Fruit fly (Drosophila melanogaster) whole organism, embryonic: ENCODE results near the gene CG6479.

Source experiments
- CG11723 ChIP-seq: fragments of 200-800 bp; sonication (Bioruptor generic); optimal IDR thresholded peaks from 2 replicates; lab custom pipeline; 2017; ENCODE audit warnings: missing biosample characterization, mild to moderate bottlenecking, missing genetic modification characterization
- CG12155 ChIP-seq: fragments of 200-800 bp; sonication (Bioruptor generic); optimal IDR thresholded peaks from 3 replicates; lab custom pipeline; 2016; ENCODE audit warnings: missing biosample characterization, missing genetic modification characterization
- CG13424 ChIP-seq: fragments of 200-800 bp; sonication (Bioruptor generic); optimal IDR thresholded peaks from 2 replicates; lab custom pipeline; 2019; ENCODE audit warnings: missing biosample characterization, mild to moderate bottlenecking, missing genetic modification characterization, moderate library complexity
- CG14965 ChIP-seq: fragments of 200-800 bp; sonication (Bioruptor generic); optimal IDR thresholded peaks from 2 replicates; lab custom pipeline; 2016; ENCODE audit warnings: missing biosample characterization, missing genetic modification characterization, borderline replicate concordance
- CG16815 ChIP-seq: fragments of 200-800 bp; sonication (Bioruptor generic); optimal IDR thresholded peaks from 3 replicates; lab custom pipeline; 2017; ENCODE audit warnings: missing biosample characterization, mild to moderate bottlenecking, missing genetic modification characterization
- CG17186 ChIP-seq: fragments of 200-800 bp; sonication (Bioruptor generic); optimal IDR thresholded peaks from 3 replicates; lab custom pipeline; 2017; ENCODE audit warnings: missing biosample characterization, missing genetic modification reagents, missing genetic modification characterization
- CG18262 ChIP-seq: fragments of 200-800 bp; optimal IDR thresholded peaks from 3 replicates; lab custom pipeline; 2019; ENCODE audit warnings: missing biosample characterization, mild to moderate bottlenecking, missing genetic modification characterization, moderate library complexity
- CG6813 ChIP-seq: fragments of 200-800 bp; sonication (Bioruptor generic); optimal IDR thresholded peaks from 2 replicates; lab custom pipeline; 2017; ENCODE audit warnings: missing biosample characterization, missing genetic modification characterization, mild to moderate bottlenecking, moderate library complexity, missing genetic modification reagents
- CG7271 ChIP-seq: fragments of 200-800 bp; sonication (Bioruptor generic); optimal IDR thresholded peaks from 2 replicates; lab custom pipeline; 2018; ENCODE audit warnings: missing biosample characterization, mild to moderate bottlenecking, missing genetic modification characterization, moderate library complexity
- CG7786 ChIP-seq: fragments of 200-800 bp; sonication (Bioruptor generic); optimal IDR thresholded peaks from 2 replicates; lab custom pipeline; 2016; ENCODE audit warnings: missing biosample characterization, missing genetic modification characterization
- CG8765 ChIP-seq: fragments of 200-800 bp; sonication (Bioruptor generic); IDR thresholded peaks from 2 replicates; pipeline ENCODE4 v1.3.6; 2022; ENCODE audit warnings: missing biosample characterization, missing genetic modification characterization
- Deaf1 ChIP-seq: fragments of 200-800 bp; optimal IDR thresholded peaks from 3 replicates; lab custom pipeline; 2019; ENCODE audit warnings: missing biosample characterization, mild to moderate bottlenecking, missing genetic modification characterization, moderate library complexity
- Ets97D ChIP-seq: fragments of 200-800 bp; sonication (Bioruptor generic); optimal IDR thresholded peaks from 3 replicates; lab custom pipeline; 2016; ENCODE audit warnings: missing biosample characterization, missing genetic modification characterization
- Gsc ChIP-seq: fragments of 200-800 bp; sonication (Bioruptor generic); IDR thresholded peaks from 2 replicates; pipeline ENCODE4 v1.3.6; 2022; ENCODE audit warnings: missing biosample characterization, missing genetic modification characterization
- H2.0 ChIP-seq: fragments of 200-800 bp; sonication (Bioruptor generic); IDR thresholded peaks from 2 replicates; pipeline ENCODE4 v1.3.6; 2022; ENCODE audit warnings: missing biosample characterization, missing genetic modification characterization
- Hey ChIP-seq: fragments of 200-800 bp; sonication (Bioruptor generic); optimal IDR thresholded peaks from 3 replicates; lab custom pipeline; 2018; ENCODE audit warnings: missing biosample characterization, mild to moderate bottlenecking, missing genetic modification characterization
- Kr ChIP-seq: fragments of 200-800 bp; sonication (Bioruptor generic); optimal IDR thresholded peaks from 2 replicates; lab custom pipeline; 2017; ENCODE audit warnings: missing biosample characterization, mild to moderate bottlenecking, missing genetic modification characterization
- Mes4 ChIP-seq: fragments of 200-800 bp; sonication (Bioruptor generic); optimal IDR thresholded peaks from 2 replicates; lab custom pipeline; 2016; ENCODE audit warnings: missing biosample characterization, missing genetic modification characterization
- Neu2 ChIP-seq: fragments of 200-800 bp; sonication (Bioruptor generic); optimal IDR thresholded peaks from 3 replicates; lab custom pipeline; 2016; ENCODE audit warnings: missing biosample characterization, missing genetic modification characterization, borderline replicate concordance
- Nf-YB ChIP-seq: fragments of 200-800 bp; sonication (Bioruptor generic); optimal IDR thresholded peaks from 3 replicates; lab custom pipeline; 2019; ENCODE audit warnings: missing biosample characterization, mild to moderate bottlenecking, missing genetic modification characterization, moderate library complexity
- Scr ChIP-seq: fragments of 200-800 bp; sonication (Bioruptor generic); IDR thresholded peaks from 2 replicates; pipeline ENCODE4 v1.3.6; 2022; ENCODE audit warnings: missing biosample characterization, missing genetic modification characterization; ENCODE audit not compliant: partially characterized antibody
- abd-A ChIP-seq: fragments of 200-800 bp; sonication (Bioruptor generic); optimal IDR thresholded peaks from 3 replicates; lab custom pipeline; 2019; ENCODE audit warnings: missing biosample characterization, mild to moderate bottlenecking, missing genetic modification characterization, moderate library complexity
- ac ChIP-seq: fragments of 200-800 bp; sonication (Bioruptor generic); optimal IDR thresholded peaks from 3 replicates; lab custom pipeline; 2017; ENCODE audit warnings: missing biosample characterization, mild to moderate bottlenecking, missing genetic modification characterization
- amos ChIP-seq: fragments of 200-800 bp; sonication (Bioruptor generic); IDR thresholded peaks from 2 replicates; pipeline ENCODE4 v1.3.6; 2022; ENCODE audit warnings: missing biosample characterization, missing genetic modification characterization; ENCODE audit not compliant: partially characterized antibody
- bcd ChIP-seq: fragments of 200-800 bp; sonication (Bioruptor generic); optimal IDR thresholded peaks from 2 replicates; lab custom pipeline; 2017; ENCODE audit warnings: missing biosample characterization, mild to moderate bottlenecking, missing genetic modification characterization
- bigmax ChIP-seq: fragments of 200-800 bp; sonication (Bioruptor generic); optimal IDR thresholded peaks from 2 replicates; lab custom pipeline; 2018; ENCODE audit warnings: missing biosample characterization, mild to moderate bottlenecking, missing genetic modification characterization
- cg ChIP-seq: fragments of 200-800 bp; sonication (Bioruptor generic); optimal IDR thresholded peaks from 3 replicates; lab custom pipeline; 2019; ENCODE audit warnings: missing biosample characterization, mild to moderate bottlenecking, missing genetic modification characterization, moderate library complexity
- chif ChIP-seq, 2 experiments: fragments of 200-800 bp; sonication (Bioruptor generic); optimal IDR thresholded peaks; 3 replicates each; lab custom pipeline; 2016; ENCODE audit warnings: missing biosample characterization in 2 of 2, missing genetic modification characterization in 2 of 2
- ewg ChIP-seq: fragments of 200-800 bp; sonication (Bioruptor generic); optimal IDR thresholded peaks from 3 replicates; lab custom pipeline; 2017; ENCODE audit warnings: mild to moderate bottlenecking, missing biosample characterization, missing genetic modification reagents, missing genetic modification characterization
- gro ChIP-seq: fragments of 200-800 bp; sonication (Bioruptor generic); optimal IDR thresholded peaks from 2 replicates; lab custom pipeline; 2016; ENCODE audit warnings: missing biosample characterization, missing genetic modification characterization
- h ChIP-seq: fragments of >200 bp; optimal IDR thresholded peaks from 2 replicates; lab custom pipeline; 2017
- mld ChIP-seq: fragments of 200-800 bp; sonication (Bioruptor generic); IDR thresholded peaks from 3 replicates; pipeline ENCODE4 v1.3.6; 2022; ENCODE audit warnings: missing biosample characterization, missing genetic modification characterization; ENCODE audit not compliant: partially characterized antibody
- nerfin-1 ChIP-seq: fragments of 200-800 bp; sonication (Bioruptor generic); optimal IDR thresholded peaks from 3 replicates; lab custom pipeline; 2019; ENCODE audit warnings: missing biosample characterization, mild to moderate bottlenecking, missing genetic modification characterization, moderate library complexity
- nerfin-2 ChIP-seq: fragments of 200-800 bp; sonication (Bioruptor generic); IDR thresholded peaks from 2 replicates; pipeline ENCODE4 v1.3.6; 2022; ENCODE audit warnings: missing biosample characterization, missing genetic modification characterization; ENCODE audit not compliant: partially characterized antibody
- oc ChIP-seq: fragments of 200-800 bp; sonication (Bioruptor generic); optimal IDR thresholded peaks from 2 replicates; lab custom pipeline; 2018; ENCODE audit warnings: missing biosample characterization, mild to moderate bottlenecking, missing genetic modification characterization, moderate library complexity
- otp ChIP-seq: fragments of 200-800 bp; sonication (Bioruptor generic); IDR thresholded peaks from 3 replicates; pipeline ENCODE4, ENCODE4 v1.3.6; 2022; ENCODE audit warnings: missing biosample characterization, missing genetic modification characterization
- prd ChIP-seq, 3 experiments: fragments of >200 bp in 2 of 3; fragments of 200-800 bp in 1 of 3; sonication (Bioruptor generic) in 1 of 3; optimal IDR thresholded peaks in 2 of 3; IDR thresholded peaks in 1 of 3; 2 replicates in 2 of 3; 3 replicates in 1 of 3; pipeline versions ENCODE4 v1.3.6 to Lab custom; 2017 to 2022; ENCODE audit warnings: missing biosample characterization in 1 of 3, missing genetic modification characterization in 1 of 3
- pros ChIP-seq: fragments of 200-800 bp; sonication (Bioruptor generic); optimal IDR thresholded peaks from 3 replicates; lab custom pipeline; 2019; ENCODE audit warnings: missing biosample characterization, mild to moderate bottlenecking, missing genetic modification characterization, moderate library complexity
- run ChIP-seq: fragments of 200-800 bp; sonication (Bioruptor generic); optimal IDR thresholded peaks from 3 replicates; lab custom pipeline; 2018; ENCODE audit warnings: missing biosample characterization, mild to moderate bottlenecking, missing genetic modification characterization
- sc ChIP-seq, 3 experiments: fragments of >200 bp in 2 of 3; fragments of 200-800 bp in 1 of 3; sonication (Bioruptor generic) in 1 of 3; optimal IDR thresholded peaks; 2 replicates in 2 of 3; 3 replicates in 1 of 3; lab custom pipeline; 2017; ENCODE audit warnings: mild to moderate bottlenecking in 1 of 3, missing biosample characterization in 1 of 3, missing genetic modification characterization in 1 of 3, missing genetic modification reagents in 1 of 3
- scrt ChIP-seq: fragments of 200-800 bp; sonication (Bioruptor generic); optimal IDR thresholded peaks from 2 replicates; lab custom pipeline; 2018; ENCODE audit warnings: missing biosample characterization, mild to moderate bottlenecking, missing genetic modification characterization, moderate library complexity
- ssp ChIP-seq: fragments of 200-800 bp; sonication (Bioruptor generic); IDR thresholded peaks from 2 replicates; pipeline ENCODE4 v1.3.6; 2022; ENCODE audit warnings: missing biosample characterization, missing genetic modification characterization
- toy ChIP-seq: fragments of 200-800 bp; sonication (Bioruptor generic); IDR thresholded peaks from 2 replicates; pipeline ENCODE4 v1.3.6; 2022; ENCODE audit warnings: missing biosample characterization, missing genetic modification characterization

The CG6479 gene

DNA sequence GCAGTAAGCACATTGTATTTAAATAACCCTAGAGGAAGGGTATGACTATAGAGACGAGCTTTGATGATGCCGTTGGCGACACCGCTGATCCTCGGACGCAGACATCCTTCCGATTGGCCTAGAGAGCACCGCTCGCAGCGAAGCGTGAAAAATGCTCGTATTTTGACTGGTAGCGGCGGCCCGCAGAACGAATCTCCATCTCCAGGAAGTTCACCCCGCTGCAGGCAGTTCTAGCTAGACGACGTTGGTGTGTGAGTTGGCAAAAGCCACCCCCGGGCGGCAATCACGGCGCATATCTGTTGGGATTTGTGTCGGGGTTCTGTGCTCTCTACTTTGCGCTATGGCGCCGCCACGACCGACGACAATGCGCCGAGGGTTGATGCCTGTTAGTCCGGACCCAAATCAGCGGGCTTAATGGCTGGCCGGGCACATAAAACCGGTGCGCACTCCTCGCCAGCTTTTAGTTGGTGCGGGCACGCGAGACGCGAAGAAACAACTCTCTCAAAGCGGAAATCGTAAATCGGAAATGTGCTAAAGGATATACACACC, 20.2 kb upstream of the CG6479 start, which contains the start of gene tap (continued):
- no peak for TF ChIP-seq prd (optimal IDR thresholded peaks at IDR 0.05; lab: Kevin White, UChicago)
- no peak for TF ChIP-seq prd (GFP tag; IDR thresholded peaks at IDR 0.05; lab: Robert Waterston, UW)
- TF ChIP-seq CG16815 (GFP tag; lab: Kevin White, UChicago) = no peak
- no peak for TF ChIP-seq ssp (GFP tag; lab: Robert Waterston, UW)
- no peak for TF ChIP-seq sc (optimal IDR thresholded peaks at IDR 0.05; lab: Kevin White, UChicago)
- no peak for TF ChIP-seq sc (GFP tag; optimal IDR thresholded peaks at IDR 0.05; lab: Kevin White, UChicago)
- TF ChIP-seq ac (GFP tag; lab: Kevin White, UChicago) = no peak
- TF ChIP-seq amos (GFP tag; lab: Robert Waterston, UW) = no peak
- no peak for TF ChIP-seq CG18262 (tag; lab: Kevin White, UChicago)
- TF ChIP-seq nerfin-1 = peak; percentile 35
- TF ChIP-seq ewg = peak; percentile 21
- no peak for TF ChIP-seq CG7271 (tag; lab: Kevin White, UChicago)
- TF ChIP-seq, all 482 proteins: peak for 13

DNA sequence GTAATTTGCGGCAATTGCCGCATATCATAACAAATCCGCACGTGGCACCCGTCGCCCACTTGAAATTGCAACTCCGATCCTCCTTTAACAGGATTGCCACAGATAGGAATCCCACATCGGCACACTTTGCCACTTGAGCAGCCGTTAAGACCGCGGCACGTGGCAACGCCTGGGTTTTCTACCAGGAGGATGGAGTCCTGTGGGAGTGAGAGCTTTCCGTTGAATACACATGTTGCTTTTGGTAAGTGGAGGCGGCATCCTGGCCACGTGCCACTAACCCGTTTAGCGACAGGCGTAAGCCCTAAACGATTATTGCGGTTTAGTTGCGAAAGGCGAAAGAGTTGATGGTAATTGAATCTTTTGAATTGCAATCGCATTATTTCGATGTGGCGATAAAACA, 19.4 kb upstream of the CG6479 start:
- no peak for TF ChIP-seq Neu2
- TF ChIP-seq pros = no peak
- no peak for TF ChIP-seq toy (GFP tag; lab: Robert Waterston, UW)
- TF ChIP-seq Hey = peak; percentile 100
- no peak for TF ChIP-seq ac (GFP tag; lab: Kevin White, UChicago)
- no peak for TF ChIP-seq CG6813 (GFP tag; lab: Kevin White, UChicago)
- TF ChIP-seq cg = no peak
- no peak for TF ChIP-seq CG14965 (GFP tag; lab: Kevin White, UChicago)
- no peak for TF ChIP-seq gro
- TF ChIP-seq oc (tag; lab: Kevin White, UChicago) = peak; percentile 77
- no peak for TF ChIP-seq H2.0 (GFP tag; lab: Robert Waterston, UW)
- no peak for TF ChIP-seq CG12155
- no peak for TF ChIP-seq Scr (GFP tag; lab: Robert Waterston, UW)
- TF ChIP-seq CG7786 (GFP tag; lab: Kevin White, UChicago) = no peak
- no peak for TF ChIP-seq CG8765 (GFP tag; lab: Robert Waterston, UW)
- TF ChIP-seq bigmax (GFP tag; lab: Kevin White, UChicago) = no peak
- TF ChIP-seq run (tag; lab: Kevin White, UChicago) = peak; percentile 75
- no peak for TF ChIP-seq Ets97D
- peak; percentile 68 for TF ChIP-seq scrt (GFP tag; lab: Kevin White, UChicago)
- no peak for TF ChIP-seq Mes4 (GFP tag; lab: Kevin White, UChicago)
- no peak for TF ChIP-seq Deaf1 (tag; lab: Kevin White, UChicago)
- TF ChIP-seq CG16815 (GFP tag; lab: Kevin White, UChicago) = no peak
- TF ChIP-seq mld = no peak
- TF ChIP-seq abd-A (tag; lab: Kevin White, UChicago) = peak; percentile 9
- TF ChIP-seq CG11723 (GFP tag; lab: Kevin White, UChicago) = no peak
- no peak for TF ChIP-seq otp (GFP tag; lab: Robert Waterston, UW)
- no peak for TF ChIP-seq Nf-YB
- no peak for TF ChIP-seq CG17186 (GFP tag; lab: Kevin White, UChicago)
- TF ChIP-seq CG13424 = no peak
- no peak for TF ChIP-seq h (lab: Kevin White, UChicago)
- TF ChIP-seq nerfin-2 (GFP tag; lab: Robert Waterston, UW) = no peak
- peak; percentile 54 for TF ChIP-seq Kr (GFP tag; lab: Kevin White, UChicago)
- TF ChIP-seq nerfin-1 = peak; percentile 4
- no peak for TF ChIP-seq chif (GFP tag; optimal IDR thresholded peaks at IDR 0.05; lab: Kevin White, UChicago)
- TF ChIP-seq bcd (GFP tag; lab: Kevin White, UChicago) = no peak
- TF ChIP-seq CG18262 (tag; lab: Kevin White, UChicago) = no peak
- no peak for TF ChIP-seq Gsc
- TF ChIP-seq, all 482 proteins: peak for 7
